Worm (Caenorhabditis elegans) whole organism, L4 larva: ENCODE results near the gene C25A8.1.

Source experiments
- D1046.2 ChIP-seq: fragments of 200-800 bp; sonication (Bioruptor generic); IDR thresholded peaks from 2 replicates; pipeline ENCODE4 v1.3.6; 2022; ENCODE audit warnings: missing genetic modification characterization, missing compliant biosample characterization
- F26F4.8 ChIP-seq: fragments of 200-800 bp; sonication (Bioruptor generic); conservative IDR thresholded peaks from 2 replicates; pipeline ENCODE4 v1.3.6; 2022; ENCODE audit warnings: missing genetic modification characterization, missing compliant biosample characterization
- F37D6.2 ChIP-seq: sonication (generic microtip); optimal IDR thresholded peaks from 2 replicates; lab custom pipeline; 2016; ENCODE audit warnings: mild to moderate bottlenecking, missing genetic modification characterization, missing compliant biosample characterization
- F44E2.7 ChIP-seq: fragments of 200-800 bp; sonication (Bioruptor generic); IDR thresholded peaks from 2 replicates; pipeline ENCODE4 v2.1.2; 2022; ENCODE audit warnings: missing genetic modification characterization, missing compliant biosample characterization
- F49E8.2 ChIP-seq: sonication (generic microtip); optimal IDR thresholded peaks from 2 replicates; lab custom pipeline; 2016; ENCODE audit warnings: missing compliant biosample characterization, mild to moderate bottlenecking, missing genetic modification characterization, borderline replicate concordance
- R02D3.7 ChIP-seq: fragments of 150-350 bp; sonication (generic microtip); optimal IDR thresholded peaks from 3 replicates; lab custom pipeline; 2014; ENCODE audit warnings: missing biosample characterization, missing genetic modification characterization
- Y48G9A.11 ChIP-seq: fragments of 200-800 bp; sonication (Bioruptor generic); IDR thresholded peaks from 2 replicates; pipeline ENCODE4 v1.3.6; 2022; ENCODE audit warnings: missing genetic modification reagents, missing genetic modification characterization, missing compliant biosample characterization
- Y5F2A.4 ChIP-seq: fragments of 200-800 bp; sonication (Bioruptor generic); optimal IDR thresholded peaks from 2 replicates; lab custom pipeline; 2018; ENCODE audit warnings: mild to moderate bottlenecking, missing genetic modification characterization, missing compliant biosample characterization
- Y75B8A.6 ChIP-seq: fragments of 200-800 bp; sonication (Bioruptor generic); IDR thresholded peaks from 2 replicates; pipeline ENCODE4 v1.3.6; 2022; ENCODE audit warnings: missing genetic modification reagents, missing genetic modification characterization, missing compliant biosample characterization
- aly-2 ChIP-seq: sonication (generic microtip); optimal IDR thresholded peaks from 2 replicates; lab custom pipeline; 2018; ENCODE audit warnings: missing biosample characterization, missing genetic modification characterization
- arid-1 ChIP-seq: fragments of 200-800 bp; sonication (Bioruptor generic); conservative IDR thresholded peaks from 2 replicates; pipeline ENCODE4 v1.3.6; 2022; ENCODE audit warnings: missing genetic modification reagents, missing genetic modification characterization, missing compliant biosample characterization
- ceh-28 ChIP-seq: fragments of 150-350 bp; optimal IDR thresholded peaks from 2 replicates; lab custom pipeline; 2014; ENCODE audit warnings: missing biosample characterization, missing genetic modification reagents, missing genetic modification characterization
- ctbp-1 ChIP-seq: fragments of 200-800 bp; sonication (Bioruptor generic); IDR thresholded peaks from 2 replicates; pipeline ENCODE4 v1.3.6; 2022; ENCODE audit warnings: missing genetic modification reagents, missing genetic modification characterization, missing compliant biosample characterization
- daf-12 ChIP-seq: fragments of 150-350 bp; optimal IDR thresholded peaks from 2 replicates; lab custom pipeline; 2014; ENCODE audit warnings: missing biosample characterization, missing genetic modification reagents, missing genetic modification characterization
- daf-19 ChIP-seq: fragments of 200-800 bp; sonication (Bioruptor generic); conservative IDR thresholded peaks from 2 replicates; pipeline ENCODE4 v1.3.6; 2022; ENCODE audit warnings: missing genetic modification characterization, missing compliant biosample characterization
- dmd-6 ChIP-seq: fragments of 200-800 bp; sonication (Bioruptor generic); IDR thresholded peaks from 2 replicates; pipeline ENCODE4 v1.3.6; 2022; ENCODE audit warnings: missing genetic modification reagents, missing genetic modification characterization, missing compliant biosample characterization
- dmd-8 ChIP-seq: fragments of 200-800 bp; sonication (Bioruptor generic); IDR thresholded peaks from 2 replicates; pipeline ENCODE4 v1.3.6; 2022; ENCODE audit warnings: missing genetic modification characterization, missing compliant biosample characterization
- dmd-9 ChIP-seq: fragments of 200-800 bp; sonication (Bioruptor generic); IDR thresholded peaks from 2 replicates; pipeline ENCODE4 v1.3.6; 2022; ENCODE audit warnings: missing genetic modification reagents, missing genetic modification characterization, missing compliant biosample characterization
- duxl-1 ChIP-seq: sonication (generic microtip); optimal IDR thresholded peaks from 2 replicates; lab custom pipeline; 2016; ENCODE audit warnings: mild to moderate bottlenecking, missing genetic modification characterization, moderate library complexity, missing compliant biosample characterization; ENCODE audit not compliant: poor library complexity
- dve-1 ChIP-seq: sonication (generic microtip); optimal IDR thresholded peaks from 2 replicates; lab custom pipeline; 2017; ENCODE audit warnings: antibody characterized with exemption, mild to moderate bottlenecking, missing genetic modification characterization, missing compliant biosample characterization; ENCODE audit not compliant: insufficient read depth
- egl-27 ChIP-seq: sonication (generic microtip); optimal IDR thresholded peaks from 3 replicates; lab custom pipeline; 2017; ENCODE audit warnings: missing biosample characterization, missing genetic modification reagents, missing genetic modification characterization
- fkh-10 ChIP-seq: fragments of 150-350 bp; optimal IDR thresholded peaks from 2 replicates; lab custom pipeline; 2014; ENCODE audit warnings: missing biosample characterization, missing genetic modification reagents, missing genetic modification characterization
- hif-1 ChIP-seq, 2 experiments: sonication (generic microtip); optimal IDR thresholded peaks; 2 replicates each; lab custom pipeline; 2016 to 2017; ENCODE audit warnings: missing compliant biosample characterization in 2 of 2, missing genetic modification characterization in 2 of 2, missing genetic modification reagents in 2 of 2, missing genotype in 2 of 2, mild to moderate bottlenecking in 1 of 2
- hlh-11 ChIP-seq: fragments of 200-800 bp; sonication (Bioruptor generic); optimal IDR thresholded peaks from 2 replicates; lab custom pipeline; 2018; ENCODE audit warnings: mild to moderate bottlenecking, missing genetic modification characterization, missing compliant biosample characterization
- hmg-1.1 ChIP-seq: fragments of 200-800 bp; sonication (Bioruptor generic); IDR thresholded peaks from 2 replicates; pipeline ENCODE4 v1.3.6; 2022; ENCODE audit warnings: missing genetic modification reagents, missing genetic modification characterization, missing compliant biosample characterization
- jun-1 ChIP-seq: fragments of 150-350 bp; optimal IDR thresholded peaks from 2 replicates; lab custom pipeline; 2014; ENCODE audit warnings: missing biosample characterization, missing genetic modification reagents, missing genetic modification characterization
- lim-7 ChIP-seq: fragments of 200-800 bp; sonication (Bioruptor generic); IDR thresholded peaks from 2 replicates; pipeline ENCODE4 v1.3.6; 2022; ENCODE audit warnings: missing genetic modification characterization, missing compliant biosample characterization
- lin-15B ChIP-seq: fragments of 150-350 bp; sonication (generic microtip); optimal IDR thresholded peaks from 3 replicates; lab custom pipeline; 2014; ENCODE audit warnings: missing biosample characterization, missing genetic modification characterization
- lin-38 ChIP-seq: fragments of 200-800 bp; sonication (Bioruptor generic); IDR thresholded peaks from 2 replicates; pipeline ENCODE4 v1.3.6; 2022; ENCODE audit warnings: missing genetic modification reagents, missing genetic modification characterization, missing compliant biosample characterization
- lsy-2 ChIP-seq, 2 experiments: fragments of 150-350 bp in 1 of 2; sonication (generic microtip) in 1 of 2; optimal IDR thresholded peaks; 2 replicates each; lab custom pipeline; 2014 to 2017; ENCODE audit warnings: missing biosample characterization in 2 of 2, missing genetic modification characterization in 2 of 2
- mdt-29 ChIP-seq: fragments of 200-800 bp; sonication (Bioruptor generic); IDR thresholded peaks from 2 replicates; pipeline ENCODE4 v1.3.6; 2022; ENCODE audit warnings: missing genetic modification reagents, missing genetic modification characterization, missing compliant biosample characterization
- mep-1 ChIP-seq: fragments of 150-350 bp; sonication (generic microtip); optimal IDR thresholded peaks from 3 replicates; lab custom pipeline; 2014; ENCODE audit warnings: missing biosample characterization, missing genetic modification characterization
- nhr-102 ChIP-seq: sonication (generic microtip); optimal IDR thresholded peaks from 2 replicates; lab custom pipeline; 2016; ENCODE audit warnings: mild to moderate bottlenecking, missing genetic modification characterization, moderate library complexity, missing compliant biosample characterization
- nhr-111 ChIP-seq: fragments of 200-800 bp; sonication (Bioruptor generic); optimal IDR thresholded peaks from 2 replicates; lab custom pipeline; 2018; ENCODE audit warnings: mild to moderate bottlenecking, missing genetic modification characterization, missing compliant biosample characterization
- nhr-28 ChIP-seq: fragments of 150-350 bp; optimal IDR thresholded peaks from 2 replicates; lab custom pipeline; 2014; ENCODE audit warnings: missing biosample characterization, missing genetic modification characterization
- nhr-42 ChIP-seq: fragments of 200-800 bp; sonication (Bioruptor generic); IDR thresholded peaks from 2 replicates; pipeline ENCODE4 v1.3.6; 2022; ENCODE audit warnings: missing genetic modification characterization, missing compliant biosample characterization
- nhr-6 ChIP-seq: fragments of 150-350 bp; optimal IDR thresholded peaks from 2 replicates; lab custom pipeline; 2014; ENCODE audit warnings: missing biosample characterization, missing genetic modification characterization
- nhr-76 ChIP-seq: fragments of 150-350 bp; optimal IDR thresholded peaks from 2 replicates; lab custom pipeline; 2014; ENCODE audit warnings: missing biosample characterization, missing genetic modification characterization
- nhr-77 ChIP-seq: fragments of 150-350 bp; optimal IDR thresholded peaks from 2 replicates; lab custom pipeline; 2014; ENCODE audit warnings: missing biosample characterization, missing genetic modification characterization
- pha-4 ChIP-seq, 2 experiments: fragments of 150-350 bp in 1 of 2; fragments of 200-800 bp in 1 of 2; sonication (Bioruptor generic) in 1 of 2; IDR thresholded peaks in 1 of 2; optimal IDR thresholded peaks in 1 of 2; 2 replicates each; pipeline versions ENCODE4 v1.3.6 to Lab custom; 2014 to 2022; ENCODE audit warnings: missing genetic modification characterization in 2 of 2, missing genetic modification reagents in 2 of 2, missing biosample characterization in 1 of 2, missing compliant biosample characterization in 1 of 2
- php-3 ChIP-seq: fragments of 200-800 bp; sonication (Bioruptor generic); IDR thresholded peaks from 2 replicates; pipeline ENCODE4 v1.3.6; 2022; ENCODE audit warnings: missing genetic modification reagents, missing genetic modification characterization, missing compliant biosample characterization
- skn-1 ChIP-seq: fragments of 150-350 bp; optimal IDR thresholded peaks from 2 replicates; lab custom pipeline; 2014; ENCODE audit warnings: missing biosample characterization, missing genetic modification characterization
- snpc-1.2 ChIP-seq: fragments of 200-800 bp; sonication (Bioruptor generic); IDR thresholded peaks from 2 replicates; pipeline ENCODE4 v1.3.6; 2022; ENCODE audit warnings: missing genetic modification reagents, missing genetic modification characterization, missing compliant biosample characterization
- snpc-4 ChIP-seq: fragments of 150-350 bp; optimal IDR thresholded peaks from 2 replicates; lab custom pipeline; 2014; ENCODE audit warnings: missing biosample characterization, missing genetic modification characterization
- vab-7 ChIP-seq: fragments of 200-800 bp; sonication (Bioruptor generic); IDR thresholded peaks from 2 replicates; pipeline ENCODE4 v1.3.6; 2022; ENCODE audit warnings: missing genetic modification reagents, missing genetic modification characterization, missing compliant biosample characterization
- zag-1 ChIP-seq: fragments of 150-350 bp; optimal IDR thresholded peaks from 2 replicates; lab custom pipeline; 2014; ENCODE audit warnings: missing biosample characterization, missing genetic modification characterization
- zfp-2 ChIP-seq: sonication (generic microtip); optimal IDR thresholded peaks from 2 replicates; lab custom pipeline; 2016; ENCODE audit warnings: mild to moderate bottlenecking, missing genetic modification characterization, missing compliant biosample characterization

C25A8.1 gene

DNA sequence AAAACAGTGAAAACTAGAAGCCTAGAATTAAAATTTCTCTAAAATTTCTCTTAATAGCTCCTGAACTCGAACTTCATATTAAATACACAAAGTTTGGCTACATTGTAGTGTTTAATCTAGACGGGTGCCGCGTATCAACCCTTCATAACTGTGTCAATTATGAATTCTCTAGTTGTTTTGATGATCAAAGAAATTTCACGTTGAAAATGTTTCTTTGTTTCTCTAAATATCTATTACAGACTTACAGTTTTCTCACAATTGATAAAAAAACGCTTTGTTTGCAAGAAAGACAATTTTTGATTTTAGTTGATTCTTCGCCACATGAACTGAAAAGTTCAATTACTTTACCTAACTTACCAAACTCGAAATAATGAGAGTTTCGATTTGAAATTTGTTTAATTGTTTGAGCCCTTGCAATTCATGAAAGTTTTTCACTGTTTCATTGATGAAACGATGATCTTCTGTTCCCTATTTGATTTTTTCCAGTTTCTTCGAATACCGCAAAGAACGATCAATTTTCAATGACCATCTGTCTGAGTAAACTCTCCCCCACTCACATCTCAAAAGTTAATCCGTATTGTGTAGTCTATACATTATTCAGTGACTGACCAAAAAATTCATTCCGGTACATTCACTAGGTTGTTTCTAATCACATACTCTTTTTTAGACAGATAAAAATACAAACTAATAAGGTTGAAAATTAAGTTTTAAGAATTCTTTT is 35.9 kb downstream of the C25A8.1 start (continued):
- TF ChIP-seq mep-1 (tag; lab: Kevin White, UChicago) (no peak), lin-15B (no peak), dmd-9 (GFP tag; lab: Robert Waterston, UW) (no peak), dmd-6 (GFP tag; lab: Robert Waterston, UW) (peak; percentile 82), nhr-76 (tag; lab: Kevin White, UChicago) (no peak), daf-19 (GFP tag; lab: Robert Waterston, UW) (no peak), F49E8.2 (tag; lab: Kevin White, UChicago) (no peak), snpc-4 (tag; lab: Kevin White, UChicago) (no peak), Y75B8A.6 (GFP tag; lab: Robert Waterston, UW) (no peak), dve-1 (tag; lab: Kevin White, UChicago) (peak; percentile 36), F26F4.8 (GFP tag; lab: Robert Waterston, UW) (no peak), egl-27 (tag; lab: Kevin White, UChicago) (no peak)

DNA sequence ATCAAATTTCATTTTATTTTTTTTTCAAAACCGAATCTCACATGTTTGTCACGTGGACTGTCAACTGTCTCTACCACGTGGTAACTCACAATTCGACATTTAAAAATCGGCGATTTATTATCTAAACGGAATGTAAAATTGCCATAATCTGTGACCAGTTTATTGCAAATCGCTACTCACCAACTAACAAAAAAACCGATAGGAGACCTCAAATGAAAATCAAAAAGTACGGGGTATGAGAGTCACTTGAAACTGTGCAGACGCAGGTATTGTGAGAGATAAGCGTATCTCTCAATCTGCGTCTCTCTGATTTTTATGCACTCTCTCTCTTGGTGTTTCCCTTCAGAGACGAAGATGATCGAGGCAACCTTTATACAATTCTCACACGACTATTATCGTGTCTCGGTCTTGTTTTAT is 36.8 kb downstream of the C25A8.1 start:
- no peak for TF ChIP-seq nhr-42 (GFP tag; lab: Robert Waterston, UW)
- TF ChIP-seq ceh-28 (tag; lab: Kevin White, UChicago), result no peak
- TF ChIP-seq snpc-1.2 (GFP tag; lab: Robert Waterston, UW), result no peak
- TF ChIP-seq nhr-102 (tag; lab: Kevin White, UChicago), result peak; percentile 72
- TF ChIP-seq hlh-11 (tag; lab: Kevin White, UChicago), result peak; percentile 94
- no peak for TF ChIP-seq skn-1
- TF ChIP-seq pha-4 (GFP tag; IDR thresholded peaks at IDR 0.05; lab: Robert Waterston, UW), result 0 out of 2 replicates have a peak, but pooled peaks have one; percentile 43
- no peak for TF ChIP-seq pha-4 (tag; optimal IDR thresholded peaks at IDR 0.05; lab: Kevin White, UChicago)
- TF ChIP-seq aly-2 (tag; lab: Kevin White, UChicago), result no peak
- TF ChIP-seq vab-7 (GFP tag; lab: Robert Waterston, UW), result no peak
- TF ChIP-seq fkh-10, result no peak
- TF ChIP-seq mdt-29 (GFP tag; lab: Robert Waterston, UW), result 0 out of 2 replicates have a peak, but pooled peaks have one; percentile 23
- TF ChIP-seq jun-1, result peak; percentile 15
- TF ChIP-seq lim-7, result no peak
- 0 out of 2 replicates have a peak, but pooled peaks have one; percentile 16 for TF ChIP-seq dmd-8
- no peak for TF ChIP-seq nhr-111
- TF ChIP-seq R02D3.7, result no peak
- TF ChIP-seq Y5F2A.4 (GFP tag; lab: Kevin White, UChicago), result no peak
- peak; percentile 37 for TF ChIP-seq nhr-77 (tag; lab: Kevin White, UChicago)
- TF ChIP-seq nhr-6 (tag; lab: Kevin White, UChicago), result peak; percentile 90
- no peak for TF ChIP-seq dmd-9 (GFP tag; lab: Robert Waterston, UW)
- peak; percentile 26 to 72 for TF ChIP-seq lsy-2 (tag; optimal IDR thresholded peaks at IDR 0.05; lab: Kevin White, UChicago)
- 0 out of 2 replicates have a peak, but pooled peaks have one; percentile 4 for TF ChIP-seq arid-1 (GFP tag; lab: Robert Waterston, UW)
- TF ChIP-seq php-3 (GFP tag; lab: Robert Waterston, UW), result peak; percentile 96
- peak; percentile 90 for TF ChIP-seq nhr-28 (tag; lab: Kevin White, UChicago)
- no peak for TF ChIP-seq F37D6.2
- peak in 1 of 2 experiments; percentile 30 for TF ChIP-seq hif-1 (tag; optimal IDR thresholded peaks at IDR 0.05; lab: Kevin White, UChicago)
- TF ChIP-seq D1046.2 (GFP tag; lab: Robert Waterston, UW), result no peak
- no peak for TF ChIP-seq F44E2.7 (GFP tag; lab: Robert Waterston, UW)
- TF ChIP-seq Y48G9A.11 (GFP tag; lab: Robert Waterston, UW), result no peak
- TF ChIP-seq zag-1 (tag; lab: Kevin White, UChicago), result no peak
- TF ChIP-seq hmg-1.1, result peak; percentile 35; the same call in 1 of the 2 replicates
- TF ChIP-seq zfp-2 (tag; lab: Kevin White, UChicago), result no peak
- no peak for TF ChIP-seq lin-38 (GFP tag; lab: Robert Waterston, UW)
- peak; percentile 93 for TF ChIP-seq dve-1 (tag; lab: Kevin White, UChicago)
- TF ChIP-seq duxl-1, result no peak
- no peak for TF ChIP-seq daf-12 (tag; lab: Kevin White, UChicago)
- TF ChIP-seq F49E8.2 (tag; lab: Kevin White, UChicago), result no peak
- no peak for TF ChIP-seq ctbp-1 (GFP tag; lab: Robert Waterston, UW)
